Worm (Caenorhabditis elegans): ENCODE data around the gene npr-24.

DNA sequence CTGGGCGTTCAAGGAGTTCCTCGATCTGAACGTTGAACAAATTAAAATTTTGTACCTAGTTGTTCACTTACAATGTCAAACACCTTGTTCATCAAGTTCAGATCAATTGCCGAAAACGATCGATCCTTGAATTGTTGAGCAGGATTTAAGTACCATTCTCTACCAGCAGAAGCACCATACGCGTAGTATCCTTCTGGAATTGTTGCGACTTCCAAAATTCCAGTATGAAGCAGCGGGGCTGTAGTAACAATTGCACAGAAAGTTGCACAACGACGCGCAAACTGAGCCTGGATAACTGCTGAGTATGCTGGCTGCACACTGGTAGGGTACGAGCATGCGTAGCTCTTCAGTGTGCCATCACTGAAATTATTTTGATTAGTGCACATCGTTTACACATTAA, 18.2 kb downstream of the npr-24 start:
- no peak for TF ChIP-seq elt-3 (tag; optimal IDR thresholded peaks at IDR 0.05)
- TF ChIP-seq nhr-90 (tag; optimal IDR thresholded peaks at IDR 0.05; ENCODE audit: poor library complexity) = no peak
- TF ChIP-seq fos-1 (tag; optimal IDR thresholded peaks at IDR 0.05) = no peak
- TF ChIP-seq lin-15B (tag; optimal IDR thresholded peaks at IDR 0.05) = no peak
- TF ChIP-seq nhr-20 (tag; optimal IDR thresholded peaks at IDR 0.05) = no peak
- TF ChIP-seq nhr-11 (tag; optimal IDR thresholded peaks at IDR 0.05) = no peak
- TF ChIP-seq aly-2 (tag; optimal IDR thresholded peaks at IDR 0.05) = no peak
- TF ChIP-seq zag-1 (tag; optimal IDR thresholded peaks at IDR 0.05) = no peak
- no peak for TF ChIP-seq tlp-1 (tag; optimal IDR thresholded peaks at IDR 0.05)
- no peak for TF ChIP-seq nhr-76 (tag; optimal IDR thresholded peaks at IDR 0.05)
- no peak for TF ChIP-seq blmp-1 (tag; optimal IDR thresholded peaks at IDR 0.05)
- TF ChIP-seq ceh-82 (tag; optimal IDR thresholded peaks at IDR 0.05) = no peak

Measured in whole organism, L1 larva.